Worm (Caenorhabditis elegans) whole organism, early embryonic: Measurements from ENCODE around the gene unc-41.

Experiments
- ama-1 ChIP-seq: fragments of 150-350 bp; optimal IDR thresholded peaks from 2 replicates; lab custom pipeline; 2014
- sea-1 ChIP-seq: fragments of 200-800 bp; sonication (Bioruptor generic); conservative IDR thresholded peaks from 2 replicates; pipeline ENCODE4 v1.3.6; 2022; ENCODE audit warnings: missing genetic modification characterization, missing compliant biosample characterization

DNA sequence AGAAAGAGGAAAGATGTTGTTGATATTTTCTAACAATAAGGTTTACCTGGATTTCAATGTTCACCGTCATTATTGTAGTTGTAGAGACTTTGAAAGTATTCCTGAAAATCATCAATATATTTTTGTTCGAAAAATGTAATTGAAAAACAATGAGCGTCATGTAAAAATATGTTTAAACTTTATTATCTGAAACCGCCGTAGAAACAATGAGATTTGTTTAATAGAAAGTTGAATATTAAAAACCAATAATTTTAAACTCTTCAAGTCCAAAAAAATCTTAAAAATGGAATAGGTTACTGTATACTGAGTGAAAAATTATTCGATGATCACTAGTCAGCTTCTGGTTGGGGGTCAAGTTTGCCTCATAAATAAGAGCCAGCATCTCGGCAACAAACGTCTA is 17.8 kb downstream of the unc-41 start, which contains the start of gene anmt-3:
- TF ChIP-seq ama-1 (lab: Kevin White, UChicago) (no peak), sea-1 (no peak)
